Worm (Caenorhabditis elegans): ENCODE results near the gene F42G4.2.
"Not testable (repeated sequence)": the region's sequence is repeated elsewhere in the genome, so short reads cannot be mapped to it uniquely, and the experiment has no call there.

The F42G4.2 gene

DNA sequence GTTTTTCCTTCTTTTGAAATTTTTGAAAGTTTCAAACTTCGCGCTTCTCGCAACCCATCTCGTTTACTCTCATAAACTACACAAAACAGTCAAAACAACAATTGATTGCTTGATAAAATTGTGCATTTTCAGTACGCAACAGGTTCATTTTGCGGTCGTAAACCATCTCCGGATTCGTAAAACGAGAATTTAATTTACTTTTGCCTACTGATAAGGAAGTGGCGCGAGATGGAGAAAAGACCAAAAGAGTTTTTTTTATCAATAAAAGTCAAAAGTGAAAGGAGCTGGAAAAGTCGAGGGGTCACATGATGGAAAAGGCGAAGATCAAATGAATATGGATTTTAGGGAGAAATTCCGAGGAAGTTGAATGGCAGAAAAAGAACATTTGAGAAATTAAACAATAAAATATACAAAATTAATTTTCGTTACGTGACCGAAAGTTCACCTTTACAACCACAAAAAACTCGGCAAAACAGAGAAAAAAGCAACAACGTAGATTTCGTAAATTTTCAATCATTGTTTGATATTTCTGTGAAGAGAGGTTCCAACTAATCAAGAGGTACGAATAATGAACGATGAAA, 31.2 kb downstream of the F42G4.2 start, which contains the start of gene F42G4.6 (continued):
- TF ChIP-seq pag-3 (tag; optimal IDR thresholded peaks at IDR 0.05; ENCODE audit: borderline replicate concordance, insufficient read depth) = no peak
- no peak for TF ChIP-seq jun-1 (tag; optimal IDR thresholded peaks at IDR 0.05)
- no peak for TF ChIP-seq pqm-1 (tag; optimal IDR thresholded peaks at IDR 0.05)
- TF ChIP-seq aly-2 (tag; optimal IDR thresholded peaks at IDR 0.05) = no peak
- TF ChIP-seq nhr-12 (tag; optimal IDR thresholded peaks at IDR 0.05) = no peak
- no peak for TF ChIP-seq ets-5 (GFP tag; IDR thresholded peaks at IDR 0.05)
- TF ChIP-seq nhr-85 (tag) = no peak
- no peak for TF ChIP-seq lin-14 (GFP tag; optimal IDR thresholded peaks at IDR 0.05)

DNA sequence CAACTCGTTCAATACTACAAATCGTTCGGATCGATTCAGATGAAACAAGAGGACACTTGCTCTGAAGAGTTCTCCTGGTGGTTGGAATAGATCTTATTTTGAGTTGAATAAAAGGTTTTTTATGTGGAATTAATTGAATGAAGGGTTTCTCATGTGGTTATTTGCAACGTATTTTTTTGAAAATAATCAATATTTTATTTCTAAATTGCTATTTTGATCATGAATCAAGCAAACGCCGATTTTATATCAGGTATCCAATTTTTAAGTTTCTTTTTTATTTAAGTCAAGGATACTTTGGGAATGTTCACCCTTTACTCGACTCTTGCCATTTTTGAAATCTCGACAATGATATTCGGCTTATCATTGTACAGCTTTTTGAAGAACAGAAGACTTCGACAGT, 32.9 kb downstream of the F42G4.2 start, which contains the start of gene Y81G3A.2:
Gene Y81G3A.2, plus strand, starts transcription at position 301 of the 400 bp plus-strand sequence.
- not testable (repeated sequence) for TF ChIP-seq nhr-237 (tag; optimal IDR thresholded peaks at IDR 0.05); unc-30 (tag; optimal IDR thresholded peaks at IDR 0.05); alr-1 (tag; optimal IDR thresholded peaks at IDR 0.05; ENCODE audit: borderline replicate concordance)

- not testable (repeated sequence) for TF ChIP-seq hlh-4 (tag; optimal IDR thresholded peaks at IDR 0.05); ceh-63 (GFP tag; optimal IDR thresholded peaks at IDR 0.05); swsn-7 (tag; optimal IDR thresholded peaks at IDR 0.05)
Measured at ce11 chrII:13082403-13082802, 34.7 kb downstream of the F42G4.2 start, which contains the start of gene Y81G3A.6. Gene Y81G3A.6 (minus strand): TSS chrII:13082503.

- TF ChIP-seq lin-39 (tag; optimal IDR thresholded peaks at IDR 0.05) (peak; percentile 9), ceh-88 (GFP tag; IDR thresholded peaks at IDR 0.05) (no peak), dsc-1 (tag; optimal IDR thresholded peaks at IDR 0.05) (peak; percentile 65), ztf-11 (tag; optimal IDR thresholded peaks at IDR 0.05) (peak in 1 of 2 experiments; percentile 5), ceh-90 (tag; optimal IDR thresholded peaks at IDR 0.05) (no peak), lir-3 (tag; optimal IDR thresholded peaks at IDR 0.05; ENCODE audit: poor library complexity) (no peak), lin-35 (GFP tag; optimal IDR thresholded peaks at IDR 0.05) (peak; percentile 97 to 98), C16A3.4 (tag; optimal IDR thresholded peaks at IDR 0.05) (peak; percentile 47), nhr-20 (tag; optimal IDR thresholded peaks at IDR 0.05) (peak; percentile 51), C04F5.9 (tag; optimal IDR thresholded peaks at IDR 0.05) (peak; percentile 22), ama-1 (optimal IDR thresholded peaks at IDR 0.05) (no peak), hlh-17 (GFP tag; optimal IDR thresholded peaks at IDR 0.05; ENCODE audit: borderline replicate concordance) (no peak), ceh-63 (GFP tag; optimal IDR thresholded peaks at IDR 0.05) (no peak), F16B12.6 (tag; optimal IDR thresholded peaks at IDR 0.05) (peak; percentile 97), ceh-82 (tag; optimal IDR thresholded peaks at IDR 0.05) (peak; percentile 50 to 64 (median 62)), isw-1 (GFP tag; IDR thresholded peaks at IDR 0.05) (peak; percentile 45), aly-2 (tag; optimal IDR thresholded peaks at IDR 0.05) (peak; percentile 24), irx-1 (tag; optimal IDR thresholded peaks at IDR 0.05) (peak; percentile 52), nhr-11 (tag; optimal IDR thresholded peaks at IDR 0.05) (no peak), nhr-85 (tag) (peak; percentile 60), snpc-4 (tag; optimal IDR thresholded peaks at IDR 0.05) (peak; percentile 71), tbx-2 (tag; optimal IDR thresholded peaks at IDR 0.05) (peak; percentile 68), fkh-10 (GFP tag; optimal IDR thresholded peaks at IDR 0.05) (no peak), unc-62 (GFP tag; optimal IDR thresholded peaks at IDR 0.05) (no peak), mef-2 (tag; optimal IDR thresholded peaks at IDR 0.05) (no peak), efl-3 (GFP tag; optimal IDR thresholded peaks at IDR 0.05) (no peak), rnt-1 (tag; optimal IDR thresholded peaks at IDR 0.05) (peak; percentile 74), vab-15 (tag; optimal IDR thresholded peaks at IDR 0.05) (no peak), mep-1 (tag; optimal IDR thresholded peaks at IDR 0.05) (no peak), jun-1 (tag; optimal IDR thresholded peaks at IDR 0.05) (no peak), xbp-1 (tag; optimal IDR thresholded peaks at IDR 0.05) (peak; percentile 60), elt-2 (tag; optimal IDR thresholded peaks at IDR 0.05) (no peak), nhr-90 (tag; optimal IDR thresholded peaks at IDR 0.05; ENCODE audit: poor library complexity) (peak; percentile 56), blmp-1 (tag; optimal IDR thresholded peaks at IDR 0.05) (peak; percentile 84), unc-130 (tag; optimal IDR thresholded peaks at IDR 0.05) (peak; percentile 43), swsn-7 (tag; optimal IDR thresholded peaks at IDR 0.05) (peak; percentile 65), nhr-19 (GFP tag; conservative IDR thresholded peaks at IDR 0.05) (peak; percentile 69)
Measured at ce11 chrII:13083752-13084214, 36.1 kb downstream of the F42G4.2 start, which contains the start of the genes Y81G3A.1 and gcn-2. Gene Y81G3A.1 (minus strand): TSS chrII:13083926. Gene gcn-2 (plus strand): TSS chrII:13084164.

All from whole organism, L1 larva.